Worm (Caenorhabditis elegans) whole organism, L4 larva: ENCODE results near the gene Y57G11B.5.

Source experiments
- Y105C5A.15 ChIP-seq: fragments of 200-800 bp; sonication (Bioruptor generic); IDR thresholded peaks from 2 replicates; pipeline ENCODE4 v1.3.6; 2022; ENCODE audit warnings: missing genetic modification characterization, missing compliant biosample characterization
- ama-1 ChIP-seq: fragments of 150-350 bp; optimal IDR thresholded peaks from 2 replicates; lab custom pipeline; 2014; ENCODE audit warnings: inconsistent platforms, mixed read lengths
- ceh-82 ChIP-seq: sonication (generic microtip); optimal IDR thresholded peaks from 2 replicates; lab custom pipeline; 2017; ENCODE audit warnings: missing biosample characterization, missing genetic modification characterization
- fkh-10 ChIP-seq: fragments of 150-350 bp; optimal IDR thresholded peaks from 2 replicates; lab custom pipeline; 2014; ENCODE audit warnings: missing biosample characterization, missing genetic modification reagents, missing genetic modification characterization
- lin-13 ChIP-seq: fragments of 150-350 bp; optimal IDR thresholded peaks from 2 replicates; lab custom pipeline; 2014; ENCODE audit warnings: missing biosample characterization, missing genetic modification reagents, missing genetic modification characterization
- nhr-237 ChIP-seq: sonication (generic microtip); optimal IDR thresholded peaks from 2 replicates; lab custom pipeline; 2017; ENCODE audit warnings: missing biosample characterization, missing genetic modification characterization
- zag-1 ChIP-seq: fragments of 150-350 bp; optimal IDR thresholded peaks from 2 replicates; lab custom pipeline; 2014; ENCODE audit warnings: missing biosample characterization, missing genetic modification characterization
- ztf-11 ChIP-seq: fragments of 150-350 bp; optimal IDR thresholded peaks from 2 replicates; lab custom pipeline; 2014; ENCODE audit warnings: missing biosample characterization, missing genetic modification characterization

DNA sequence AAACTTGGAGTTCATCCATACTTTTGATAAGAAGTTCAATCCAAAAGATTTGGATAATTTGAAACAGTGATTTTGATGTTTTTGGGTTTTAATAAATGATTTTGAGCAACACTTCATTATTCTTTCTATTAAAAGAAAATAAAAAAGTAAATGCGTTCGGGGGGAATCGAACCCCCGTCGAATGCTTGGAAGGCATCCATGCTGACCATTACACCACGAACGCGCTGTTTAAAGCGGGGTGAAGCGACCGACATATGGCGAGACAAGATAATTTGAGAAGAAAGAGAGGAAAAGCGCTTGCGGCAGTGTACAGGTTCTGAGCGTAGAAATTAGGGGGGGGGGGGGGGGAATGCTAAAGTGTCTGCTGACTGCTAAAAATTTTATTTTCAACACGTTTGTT is 1.9 kb downstream of the Y57G11B.5 start:
- TF ChIP-seq fkh-10 (GFP tag; lab: Kevin White, UChicago), result no peak
- TF ChIP-seq nhr-237 (tag; lab: Kevin White, UChicago), result no peak
- TF ChIP-seq lin-13 (GFP tag; lab: Kevin White, UChicago), result no peak
- no peak for TF ChIP-seq ama-1 (lab: Kevin White, UChicago)
- no peak for TF ChIP-seq ceh-82 (tag; lab: Kevin White, UChicago)
- TF ChIP-seq Y105C5A.15 (GFP tag; lab: Robert Waterston, UW), result peak; percentile 75; the same call in 1 of the 2 replicates
- no peak for TF ChIP-seq zag-1 (tag; lab: Kevin White, UChicago)
- no peak for TF ChIP-seq ztf-11 (tag; lab: Kevin White, UChicago)
